Fruit fly (Drosophila melanogaster): Measurements from ENCODE around the gene CG11892.

dm6 chr3R:25318011-25318410 lies 36.7 kb downstream of the CG11892 start, which contains the start of gene CG10553:
- TF ChIP-seq CG8478 (optimal IDR thresholded peaks at IDR 0.05) = no peak
- TF ChIP-seq CTCF (optimal IDR thresholded peaks at IDR 0.05) = no peak
